Worm (Caenorhabditis elegans) whole organism, mixed stage, embryonic: ENCODE data around the gene gst-36.
A peak's percentile ranks its signal among the peaks of the same experiment; 100 is the strongest.

Experiments used
- M03D4.4 ChIP-seq: sonication (generic microtip); optimal IDR thresholded peaks from 2 replicates; lab custom pipeline; 2017; ENCODE audit warnings: mild to moderate bottlenecking, missing genetic modification characterization, missing compliant biosample characterization
- bed-3 ChIP-seq: fragments of 200-800 bp; sonication (Bioruptor generic); optimal IDR thresholded peaks from 3 replicates; lab custom pipeline; 2018; ENCODE audit warnings: mild to moderate bottlenecking, missing genetic modification characterization, moderate library complexity, missing compliant biosample characterization
- blmp-1 ChIP-seq: fragments of 150-350 bp; optimal IDR thresholded peaks from 2 replicates; lab custom pipeline; 2014; ENCODE audit warnings: missing biosample characterization, missing genetic modification characterization
- ceh-43 ChIP-seq: fragments of 200-800 bp; sonication (Bioruptor generic); optimal IDR thresholded peaks from 2 replicates; lab custom pipeline; 2018; ENCODE audit warnings: mild to moderate bottlenecking, missing genetic modification characterization, moderate library complexity, missing compliant biosample characterization
- cnd-1 ChIP-seq: fragments of 200-800 bp; sonication (Bioruptor generic); optimal IDR thresholded peaks from 2 replicates; lab custom pipeline; 2018; ENCODE audit warnings: mild to moderate bottlenecking, missing genetic modification characterization, missing compliant biosample characterization
- elt-3 ChIP-seq: fragments of 150-350 bp; optimal IDR thresholded peaks from 2 replicates; lab custom pipeline; 2014; ENCODE audit warnings: missing biosample characterization, missing genetic modification characterization
- flh-1 ChIP-seq: fragments of 200-800 bp; sonication (Bioruptor generic); optimal IDR thresholded peaks from 2 replicates; lab custom pipeline; 2018; ENCODE audit warnings: mild to moderate bottlenecking, missing genetic modification characterization, moderate library complexity, missing compliant biosample characterization
- ham-2 ChIP-seq: fragments of 200-800 bp; sonication (Bioruptor generic); optimal IDR thresholded peaks from 2 replicates; lab custom pipeline; 2018; ENCODE audit warnings: mild to moderate bottlenecking, missing genetic modification characterization, missing compliant biosample characterization
- hlh-1 ChIP-seq: fragments of 150-350 bp; optimal IDR thresholded peaks from 2 replicates; lab custom pipeline; 2014; ENCODE audit warnings: missing biosample characterization, missing genetic modification reagents, missing genetic modification characterization
- lin-13 ChIP-seq: fragments of 150-350 bp; optimal IDR thresholded peaks from 2 replicates; lab custom pipeline; 2014; ENCODE audit warnings: missing biosample characterization, missing genetic modification characterization
- lsy-2 ChIP-seq: fragments of 150-350 bp; optimal IDR thresholded peaks from 2 replicates; lab custom pipeline; 2014; ENCODE audit warnings: missing biosample characterization, missing genetic modification characterization
- mab-5 ChIP-seq: fragments of 150-350 bp; optimal IDR thresholded peaks from 2 replicates; lab custom pipeline; 2014; ENCODE audit warnings: missing biosample characterization, missing genetic modification characterization
- mep-1 ChIP-seq: fragments of 150-350 bp; optimal IDR thresholded peaks from 2 replicates; lab custom pipeline; 2017; ENCODE audit warnings: missing biosample characterization, missing genetic modification reagents, missing genetic modification characterization, inconsistent platforms
- mls-2 ChIP-seq: sonication (generic microtip); optimal IDR thresholded peaks from 2 replicates; lab custom pipeline; 2016; ENCODE audit warnings: mild to moderate bottlenecking, missing genetic modification characterization, moderate library complexity, missing compliant biosample characterization
- nhr-12 ChIP-seq: fragments of 150-350 bp; optimal IDR thresholded peaks from 2 replicates; lab custom pipeline; 2014; ENCODE audit warnings: missing biosample characterization, missing genetic modification characterization
- nhr-2 ChIP-seq: fragments of 150-350 bp; optimal IDR thresholded peaks from 2 replicates; lab custom pipeline; 2014; ENCODE audit warnings: missing biosample characterization, missing genetic modification characterization
- nhr-76 ChIP-seq: sonication (generic microtip); optimal IDR thresholded peaks from 2 replicates; lab custom pipeline; 2017; ENCODE audit warnings: missing biosample characterization, missing genetic modification characterization
- sem-2 ChIP-seq: fragments of 200-800 bp; sonication (Bioruptor generic); optimal IDR thresholded peaks from 2 replicates; lab custom pipeline; 2018; ENCODE audit warnings: mild to moderate bottlenecking, missing genetic modification characterization, missing compliant biosample characterization
- snpc-4 ChIP-seq: fragments of 150-350 bp; optimal IDR thresholded peaks from 2 replicates; lab custom pipeline; 2014; ENCODE audit warnings: missing biosample characterization, missing genetic modification characterization
- sptf-1 ChIP-seq: sonication (generic microtip); optimal IDR thresholded peaks from 2 replicates; lab custom pipeline; 2017; ENCODE audit warnings: mild to moderate bottlenecking, missing genetic modification characterization, moderate library complexity, missing compliant biosample characterization
- unc-120 ChIP-seq: sonication (generic microtip); optimal IDR thresholded peaks from 2 replicates; lab custom pipeline; 2017; ENCODE audit warnings: missing genetic modification characterization, missing compliant biosample characterization; ENCODE audit not compliant: poor library complexity, severe bottlenecking
- unc-39 ChIP-seq: fragments of 150-350 bp; optimal IDR thresholded peaks from 2 replicates; lab custom pipeline; 2014; ENCODE audit warnings: missing biosample characterization, missing genetic modification characterization
- unc-62 ChIP-seq: fragments of 150-350 bp; optimal IDR thresholded peaks from 2 replicates; lab custom pipeline; 2014; ENCODE audit warnings: missing biosample characterization, missing genetic modification reagents, missing genetic modification characterization
- zip-8 ChIP-seq: fragments of 150-350 bp; optimal IDR thresholded peaks from 2 replicates; lab custom pipeline; 2014; ENCODE audit warnings: missing biosample characterization, missing genetic modification characterization

The gst-36 gene

DNA sequence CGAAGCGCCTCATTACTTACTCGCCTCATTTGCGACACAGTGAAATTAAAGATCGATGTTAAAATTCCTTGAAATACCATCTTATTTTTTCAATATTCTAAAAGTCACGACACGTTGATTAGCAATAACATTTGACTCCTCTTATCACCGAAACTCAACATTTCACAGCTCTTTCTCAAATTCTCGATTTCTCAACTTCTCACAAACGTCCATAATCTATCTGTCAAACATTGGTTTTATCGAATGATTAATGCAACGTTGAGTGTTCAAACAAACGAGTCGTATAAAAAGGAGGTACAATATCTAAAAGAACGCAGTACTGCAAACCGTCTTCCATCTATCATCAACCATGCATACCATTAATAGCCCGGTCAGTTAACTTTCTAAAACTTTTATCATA lies 12.5 kb downstream of the gst-36 start, which contains the start of gene lec-8:
TSS of gene lec-8 (plus strand) at position 314 of the 400 bp plus-strand sequence.
- TF ChIP-seq unc-62 (GFP tag; lab: Kevin White, UChicago) (no peak), nhr-2 (tag; lab: Kevin White, UChicago) (no peak), nhr-12 (tag; lab: Kevin White, UChicago) (no peak), unc-39 (tag; lab: Kevin White, UChicago) (no peak), elt-3 (no peak), M03D4.4 (tag; lab: Kevin White, UChicago) (no peak), lsy-2 (tag; lab: Kevin White, UChicago) (no peak), snpc-4 (tag; lab: Kevin White, UChicago) (no peak), nhr-76 (tag; lab: Kevin White, UChicago) (no peak), ham-2 (no peak), sptf-1 (tag; lab: Kevin White, UChicago) (no peak), ceh-43 (GFP tag; lab: Kevin White, UChicago) (no peak), cnd-1 (tag; lab: Kevin White, UChicago) (no peak), lin-13 (tag; lab: Kevin White, UChicago) (no peak)

DNA sequence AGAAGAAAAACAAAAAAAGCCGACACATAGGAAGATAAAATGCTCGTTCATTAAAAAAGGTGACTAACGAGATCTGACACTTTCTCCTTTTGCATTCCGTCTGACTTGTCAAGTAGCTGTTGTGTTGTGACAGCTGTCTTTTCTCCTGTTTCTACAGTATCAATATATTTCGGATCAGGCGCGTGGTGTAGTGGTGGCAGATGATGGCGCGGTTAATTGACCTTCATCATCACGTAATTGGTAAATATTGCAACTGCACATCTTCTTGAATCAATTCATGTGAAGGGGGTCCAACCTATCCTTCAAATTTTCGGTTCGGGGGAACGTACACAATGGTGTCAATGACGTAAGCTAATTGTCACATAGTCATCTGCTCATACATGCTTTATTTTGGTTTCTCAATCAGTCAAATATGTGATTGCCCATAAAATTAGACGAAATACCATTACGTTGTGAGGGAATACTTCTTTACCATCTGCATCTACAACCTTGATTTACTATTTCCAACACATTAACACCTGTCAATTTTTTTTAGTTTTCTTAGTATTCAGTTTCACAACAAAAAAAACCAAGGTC lies 14.5 kb downstream of the gst-36 start:
- TF ChIP-seq ceh-43 (GFP tag; lab: Kevin White, UChicago) (no peak), nhr-12 (tag; lab: Kevin White, UChicago) (no peak), ham-2 (no peak), nhr-2 (tag; lab: Kevin White, UChicago) (peak; percentile 57), lsy-2 (tag; lab: Kevin White, UChicago) (no peak), mls-2 (tag; lab: Kevin White, UChicago) (no peak), M03D4.4 (tag; lab: Kevin White, UChicago) (no peak)
- TF ChIP-seq, all 35 proteins: peak for 1

DNA sequence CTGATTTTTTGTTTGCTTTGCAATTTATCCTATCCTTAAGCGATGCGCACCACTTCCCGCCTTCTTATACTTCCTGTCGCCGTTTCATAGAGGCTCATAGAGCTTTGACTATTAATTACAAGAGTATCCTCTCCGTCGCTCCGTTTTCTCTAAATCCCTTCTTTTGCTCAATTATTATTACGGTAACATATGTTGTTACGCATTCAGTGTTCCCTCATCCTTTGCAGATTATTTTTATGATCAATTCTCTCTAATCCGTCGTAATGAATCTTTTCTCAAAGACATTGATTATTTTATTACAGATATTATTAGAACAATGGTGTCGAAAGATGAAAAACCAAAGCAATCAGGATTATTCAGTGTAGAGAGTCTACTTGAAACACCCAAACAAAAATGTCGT lies 15.8 kb downstream of the gst-36 start, which contains the start of gene vab-15:
TSS of gene vab-15 (plus strand) at position 301 of the 400 bp plus-strand sequence.
- no peak for TF ChIP-seq blmp-1 (tag; lab: Kevin White, UChicago)
- TF ChIP-seq ham-2 = no peak
- TF ChIP-seq sem-2 (GFP tag; lab: Kevin White, UChicago) = no peak
- no peak for TF ChIP-seq unc-62 (GFP tag; lab: Kevin White, UChicago)
- TF ChIP-seq zip-8 (tag; lab: Kevin White, UChicago) = no peak
- no peak for TF ChIP-seq mep-1 (tag; lab: Kevin White, UChicago)
- no peak for TF ChIP-seq lsy-2 (tag; lab: Kevin White, UChicago)
- no peak for TF ChIP-seq nhr-76 (tag; lab: Kevin White, UChicago)

DNA sequence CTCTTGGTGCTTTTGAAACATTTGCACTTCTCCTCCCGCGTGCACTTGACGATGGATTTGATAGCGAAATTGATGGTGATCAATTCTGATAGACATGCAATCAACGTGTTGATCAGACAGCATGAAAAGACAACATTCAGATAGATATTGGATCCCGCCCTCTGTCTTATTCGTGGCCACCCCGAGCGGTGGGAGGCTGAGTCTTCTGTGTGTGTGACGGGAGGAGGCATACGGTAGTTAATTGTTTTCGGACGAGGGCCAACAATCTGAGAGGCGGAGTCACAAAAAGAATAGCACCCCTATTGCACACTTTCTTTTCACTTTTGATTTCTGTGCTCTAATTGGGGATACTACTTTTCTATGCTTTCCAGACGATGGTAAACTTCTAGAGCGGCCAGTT lies 16.8 kb downstream of the gst-36 start:
- peak; percentile 9 for TF ChIP-seq hlh-1
- TF ChIP-seq unc-62 (GFP tag; lab: Kevin White, UChicago) = peak; percentile 23
- no peak for TF ChIP-seq bed-3
- peak; percentile 74 for TF ChIP-seq lsy-2 (tag; lab: Kevin White, UChicago)

DNA sequence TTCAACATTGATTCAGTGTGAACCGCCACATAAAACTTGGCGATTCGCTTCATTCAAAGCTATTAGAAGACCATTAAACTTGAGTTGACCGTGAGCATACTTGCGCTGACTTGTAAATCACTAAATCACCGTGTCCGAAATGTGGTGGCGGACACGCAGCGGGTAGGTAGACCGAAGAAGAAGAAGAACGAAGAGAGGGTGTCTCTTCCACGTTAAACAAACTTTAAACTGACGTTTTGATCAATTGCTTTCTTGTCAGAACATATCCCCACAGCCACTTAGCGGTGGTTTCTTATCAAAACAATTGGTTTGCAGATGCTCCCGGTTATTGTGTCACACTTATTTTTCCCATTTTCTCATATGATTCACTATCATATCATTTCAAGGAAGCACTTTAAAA lies 19.2 kb downstream of the gst-36 start:
- TF ChIP-seq hlh-1 = peak; percentile 59
- TF ChIP-seq sptf-1 (tag; lab: Kevin White, UChicago) = no peak
- TF ChIP-seq unc-62 (GFP tag; lab: Kevin White, UChicago) = peak; percentile 69
- TF ChIP-seq, all 35 proteins: peak for 2

DNA sequence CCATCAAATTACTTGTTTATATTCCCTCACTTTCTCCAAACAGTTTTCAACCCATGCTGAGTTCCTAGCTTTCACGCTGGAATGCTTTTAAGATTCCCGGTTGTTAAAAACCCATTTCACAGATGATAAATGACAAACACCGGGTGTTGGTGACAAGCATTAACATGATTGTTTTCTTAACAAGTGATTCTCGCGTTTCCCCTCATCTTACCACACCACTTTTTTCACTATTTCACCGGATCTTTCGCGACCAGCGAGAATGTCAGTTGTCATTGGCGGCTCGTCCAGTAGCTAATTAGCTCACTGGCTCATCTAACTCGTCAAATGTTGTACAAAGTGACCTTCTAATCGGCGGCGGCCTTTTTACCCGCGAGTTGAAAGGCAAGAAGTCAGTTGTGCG lies 20.7 kb downstream of the gst-36 start:
- peak; percentile 6 for TF ChIP-seq unc-120 (tag; lab: Kevin White, UChicago)
- TF ChIP-seq unc-62 (GFP tag; lab: Kevin White, UChicago) = peak; percentile 47
- no peak for TF ChIP-seq nhr-12 (tag; lab: Kevin White, UChicago)
- TF ChIP-seq flh-1 (GFP tag; lab: Kevin White, UChicago) = no peak
- peak; percentile 88 for TF ChIP-seq hlh-1

DNA sequence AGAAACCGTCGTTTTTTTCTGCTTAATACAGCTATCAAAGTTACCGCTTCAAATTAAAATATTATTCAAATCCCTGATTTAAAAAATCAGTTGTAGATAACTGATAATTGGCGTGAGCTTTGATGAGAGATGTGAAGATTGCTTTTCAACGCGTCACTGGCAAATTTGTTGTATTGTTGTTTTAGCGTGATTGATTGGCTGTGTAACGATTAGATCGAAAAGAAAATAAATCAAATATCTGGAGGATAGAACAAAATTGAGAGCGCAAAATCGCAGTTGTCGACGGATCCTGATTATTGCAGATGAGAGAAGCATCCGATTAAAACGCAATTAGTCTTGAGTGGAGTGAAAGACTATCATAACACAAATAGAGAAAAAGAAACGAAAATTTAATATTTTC lies 21.9 kb downstream of the gst-36 start:
- TF ChIP-seq unc-62 (GFP tag; lab: Kevin White, UChicago) (peak; percentile 80), mab-5 (peak; percentile 50), mep-1 (tag; lab: Kevin White, UChicago) (no peak)
